Worm (Caenorhabditis elegans) whole organism, L4/young adult: ENCODE data around the gene penr-1.
A peak's percentile ranks its signal among the peaks of the same experiment; 100 is the strongest.

Experiments used
- W03F9.2 ChIP-seq: fragments of 150-350 bp; optimal IDR thresholded peaks from 2 replicates; lab custom pipeline; 2014; ENCODE audit warnings: missing biosample characterization, missing genetic modification characterization
- dao-5 ChIP-seq: sonication (generic microtip); optimal IDR thresholded peaks from 2 replicates; lab custom pipeline; 2016; ENCODE audit warnings: missing genotype, missing genetic modification characterization, moderate library complexity, missing compliant biosample characterization
- him-1 ChIP-seq: sonication (generic microtip); optimal IDR thresholded peaks from 2 replicates; lab custom pipeline; 2016; ENCODE audit warnings: missing genotype, missing genetic modification reagents, missing genetic modification characterization, missing compliant biosample characterization

Gene penr-1

ce11 chrV:5271487-5271886 lies 2.2 kb downstream of the penr-1 start:
- no peak for TF ChIP-seq dao-5 (tag; lab: Kevin White, UChicago)
- no peak for TF ChIP-seq him-1 (tag; lab: Kevin White, UChicago)
- TF ChIP-seq W03F9.2: no peak

ce11 chrV:5272034-5272433 lies 2.7 kb downstream of the penr-1 start:
- TF ChIP-seq dao-5 (tag; lab: Kevin White, UChicago) (no peak), him-1 (tag; lab: Kevin White, UChicago) (no peak), W03F9.2 (no peak)

- TF ChIP-seq dao-5 (tag; lab: Kevin White, UChicago) (no peak), W03F9.2 (no peak), him-1 (tag; lab: Kevin White, UChicago) (no peak)
Measured at ce11 chrV:5272619-5273074, 3.4 kb downstream of the penr-1 start.

- TF ChIP-seq dao-5 (tag; lab: Kevin White, UChicago) (no peak), W03F9.2 (no peak), him-1 (tag; lab: Kevin White, UChicago) (no peak)
Measured at ce11 chrV:5273241-5273640, 4.0 kb downstream of the penr-1 start.

DNA sequence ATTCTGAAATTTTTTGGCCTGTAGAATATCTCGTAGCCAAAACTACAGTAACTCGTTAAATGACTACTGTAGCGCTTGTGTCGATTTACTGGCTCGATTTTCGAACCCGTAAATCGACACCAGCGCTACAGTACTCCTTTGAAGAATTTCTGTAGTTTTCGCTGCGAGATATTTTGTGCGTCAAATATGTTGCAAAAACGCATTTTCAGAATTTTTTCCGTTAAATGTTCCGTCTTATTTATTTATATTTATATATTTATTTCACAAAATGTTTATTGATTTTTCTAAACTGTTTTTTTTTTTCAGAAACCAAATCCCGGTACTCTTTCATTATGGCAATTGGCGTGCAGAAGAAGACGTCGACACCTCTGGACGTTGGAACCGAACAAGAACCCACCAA lies 4.5 kb downstream of the penr-1 start, which contains the start of gene natc-2:
natc-2 (plus strand) TSS at position 301 of the 400 bp plus-strand sequence.
- no peak for TF ChIP-seq W03F9.2
- TF ChIP-seq dao-5 (tag; lab: Kevin White, UChicago): no peak
- no peak for TF ChIP-seq him-1 (tag; lab: Kevin White, UChicago)

DNA sequence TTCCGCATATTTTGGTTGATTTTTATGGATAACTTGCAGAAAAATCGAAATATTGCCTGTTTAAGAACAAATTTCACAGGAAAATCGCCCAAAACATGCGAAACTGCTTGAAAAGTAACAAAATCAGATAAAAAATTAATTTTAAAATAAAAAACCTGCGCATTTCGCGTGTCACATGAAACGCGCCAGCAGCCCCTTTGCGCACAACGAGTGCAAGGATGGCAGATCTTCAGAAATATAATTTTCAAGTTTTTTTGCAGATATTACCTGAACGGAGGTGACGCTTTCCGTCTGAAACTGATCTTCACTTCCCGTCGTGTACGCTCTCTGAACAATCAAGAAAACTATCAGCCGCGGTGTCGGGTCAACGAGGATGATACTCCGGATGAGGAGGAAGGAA lies 5.7 kb downstream of the penr-1 start:
- TF ChIP-seq him-1 (tag; lab: Kevin White, UChicago) (no peak), dao-5 (tag; lab: Kevin White, UChicago) (no peak), W03F9.2 (peak; percentile 36)

DNA sequence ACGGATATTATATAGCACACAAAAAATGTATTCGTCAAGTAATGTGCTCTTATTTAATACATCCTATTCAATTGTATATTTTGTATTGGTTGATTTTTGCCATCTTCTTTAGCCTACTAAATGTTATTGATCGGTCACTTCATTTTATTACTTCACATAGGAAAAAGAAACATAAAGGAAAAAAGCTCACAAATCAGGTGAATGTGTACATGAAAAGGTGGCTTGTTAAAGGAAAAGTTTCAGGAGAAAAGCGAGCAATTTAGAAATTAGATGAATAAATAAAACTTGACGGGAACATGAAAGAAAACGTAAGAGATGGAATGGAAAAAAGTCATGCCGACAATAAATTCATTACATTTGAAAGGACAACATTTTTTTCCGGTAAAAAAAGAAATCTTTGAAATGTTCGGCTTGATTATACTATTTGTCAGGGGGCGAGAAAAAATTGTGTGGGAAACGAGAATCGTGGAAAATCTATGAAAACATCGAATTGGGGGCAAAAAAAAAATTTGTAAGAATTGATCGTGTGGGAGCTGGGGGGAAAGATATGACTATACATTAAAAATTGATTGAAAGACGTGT lies 6.2 kb downstream of the penr-1 start:
- TF ChIP-seq him-1 (tag; lab: Kevin White, UChicago): no peak
- TF ChIP-seq dao-5 (tag; lab: Kevin White, UChicago): no peak
- TF ChIP-seq W03F9.2: no peak

DNA sequence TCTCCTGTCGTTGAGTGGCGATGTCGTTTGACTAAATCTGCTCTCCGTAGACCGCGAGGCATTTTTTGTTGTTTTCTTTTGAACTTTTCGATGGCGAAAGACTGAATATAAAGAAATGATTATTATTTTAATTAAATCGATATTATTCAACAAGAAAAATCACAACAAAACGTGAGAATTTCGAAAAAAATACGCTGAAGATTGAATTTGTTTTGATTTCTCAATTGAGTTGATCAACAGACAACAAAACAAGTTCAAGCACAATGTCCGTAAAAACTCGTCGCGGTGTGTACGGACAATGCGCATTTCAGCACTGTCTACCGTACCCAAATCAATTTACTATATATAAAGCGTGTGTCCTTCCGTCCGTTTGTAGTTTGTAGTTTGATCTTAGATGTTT lies 8.7 kb downstream of the penr-1 start, which contains the start of gene B0238.9:
B0238.9 (minus strand) TSS at position 101 of the 400 bp plus-strand sequence.
- no peak for TF ChIP-seq dao-5 (tag; lab: Kevin White, UChicago)
- no peak for TF ChIP-seq W03F9.2
- TF ChIP-seq him-1 (tag; lab: Kevin White, UChicago): no peak

ce11 chrV:5287273-5287672 lies 18.0 kb downstream of the penr-1 start, which contains the start of gene Y49G5A.1:
TSS of gene Y49G5A.1 (minus strand) at chrV:5287373.
- TF ChIP-seq him-1 (tag; lab: Kevin White, UChicago): no peak
- no peak for TF ChIP-seq W03F9.2
- TF ChIP-seq dao-5 (tag; lab: Kevin White, UChicago): no peak

DNA sequence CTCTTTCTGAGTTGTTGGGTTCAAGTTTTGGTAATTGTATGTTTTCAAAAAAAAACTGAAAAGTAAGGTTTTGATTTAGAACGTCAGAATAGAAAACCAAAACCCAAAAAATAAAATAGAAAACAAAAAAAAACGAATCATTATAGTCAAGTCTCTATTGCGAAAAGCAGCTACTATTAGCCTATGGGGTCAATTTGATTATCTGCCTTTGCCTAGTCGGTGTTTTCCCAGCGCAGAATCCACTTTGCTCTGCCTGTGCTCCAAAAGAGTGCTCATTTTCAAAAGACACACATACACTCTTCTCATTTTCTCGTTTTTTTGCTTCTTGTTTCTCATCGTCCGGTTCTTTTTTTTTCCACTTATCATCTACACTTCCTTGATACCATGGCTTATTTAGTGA lies 19.4 kb downstream of the penr-1 start:
- TF ChIP-seq W03F9.2 (no peak), dao-5 (tag; lab: Kevin White, UChicago) (no peak), him-1 (tag; lab: Kevin White, UChicago) (no peak)

DNA sequence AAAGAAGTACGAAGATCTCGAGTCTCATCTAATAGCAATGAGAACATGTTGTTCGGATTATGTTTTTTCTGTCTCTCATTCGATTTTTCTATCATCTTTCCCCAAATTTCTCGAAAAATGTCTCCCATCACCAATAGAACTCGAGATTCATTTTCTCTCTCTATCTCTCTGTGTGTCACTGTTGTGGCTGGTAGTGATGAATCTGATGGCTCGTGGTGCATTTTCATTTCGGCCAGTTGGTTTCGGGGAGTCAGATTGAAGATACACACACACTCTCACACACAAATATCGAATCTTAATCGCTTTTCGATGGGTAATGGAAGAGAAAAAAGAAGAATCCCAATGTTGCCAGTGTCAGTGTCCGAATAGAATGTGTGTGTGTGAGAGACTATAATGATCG lies 26.7 kb downstream of the penr-1 start:
- TF ChIP-seq him-1 (tag; lab: Kevin White, UChicago): no peak
- no peak for TF ChIP-seq W03F9.2
- no peak for TF ChIP-seq dao-5 (tag; lab: Kevin White, UChicago)

DNA sequence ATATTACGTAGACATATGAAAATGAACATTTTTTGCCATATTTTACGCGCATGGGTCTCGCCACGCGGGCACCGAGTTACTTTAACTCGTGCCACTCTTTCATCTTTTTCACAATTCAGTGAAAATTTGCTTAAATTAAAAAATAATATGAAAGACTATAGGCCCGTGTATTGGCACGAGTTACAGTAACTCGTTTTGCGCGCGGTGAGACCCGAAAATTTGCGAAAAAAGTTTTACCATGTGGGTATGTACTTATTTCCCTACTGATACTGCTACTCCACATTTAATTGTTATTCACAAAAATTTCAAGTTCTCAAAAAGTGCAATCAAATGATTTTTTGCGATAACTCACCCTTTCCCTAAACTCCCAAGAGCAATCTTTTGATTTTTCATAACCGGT lies 28.5 kb downstream of the penr-1 start:
- TF ChIP-seq W03F9.2 (no peak), dao-5 (tag; lab: Kevin White, UChicago) (no peak), him-1 (tag; lab: Kevin White, UChicago) (no peak)

DNA sequence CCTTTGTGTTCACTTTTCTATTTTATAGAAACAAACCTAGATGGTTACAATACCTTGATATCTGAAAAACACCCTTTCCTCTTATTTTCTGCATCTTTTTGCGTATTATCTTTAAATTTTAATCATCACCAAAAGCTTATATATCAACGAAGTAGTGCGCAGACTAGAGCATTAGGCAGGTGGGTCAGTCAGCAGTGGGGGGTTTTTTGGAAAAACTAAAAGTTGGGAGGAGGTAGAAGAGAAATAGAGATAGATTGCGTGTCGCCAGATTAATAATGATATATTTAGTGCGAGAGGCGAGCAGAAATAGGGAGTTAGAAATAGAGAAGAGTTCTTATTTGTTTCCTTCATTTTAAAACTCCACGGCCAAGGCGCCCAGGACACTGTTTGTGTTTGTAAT lies 31.9 kb downstream of the penr-1 start:
- TF ChIP-seq dao-5 (tag; lab: Kevin White, UChicago) (no peak), him-1 (tag; lab: Kevin White, UChicago) (no peak), W03F9.2 (no peak)

DNA sequence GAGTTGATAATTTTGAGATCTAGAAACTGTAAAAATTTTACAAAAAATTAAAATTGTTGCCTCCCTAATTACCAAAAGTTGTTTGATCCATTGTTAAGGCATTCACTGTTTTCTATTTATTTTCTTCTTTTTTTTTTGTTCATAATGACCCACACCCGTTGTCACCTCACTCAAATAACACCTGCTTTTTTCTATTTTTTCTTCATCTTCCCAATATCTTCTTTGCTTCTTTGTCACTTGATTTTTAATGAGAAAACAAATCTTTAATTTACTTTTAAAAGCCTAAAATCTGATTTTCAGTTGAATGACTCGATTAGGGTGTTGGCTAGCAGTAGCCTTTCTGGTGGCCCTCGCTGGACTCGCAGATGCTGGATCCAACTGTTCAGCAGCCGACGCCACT lies 34.1 kb downstream of the penr-1 start, which contains the start of gene ncx-2:
ncx-2 (plus strand) TSS at position 301 of the 400 bp plus-strand sequence.
- TF ChIP-seq dao-5 (tag; lab: Kevin White, UChicago) (no peak), W03F9.2 (no peak), him-1 (tag; lab: Kevin White, UChicago) (no peak)

ce11 chrV:5304366-5304765 lies 35.1 kb downstream of the penr-1 start:
- no peak for TF ChIP-seq dao-5 (tag; lab: Kevin White, UChicago)
- no peak for TF ChIP-seq W03F9.2
- TF ChIP-seq him-1 (tag; lab: Kevin White, UChicago): no peak
